Fruit fly (Drosophila melanogaster) whole organism, prepupa: Measurements from ENCODE around the gene CG7369.

Source experiments
- Eip93F ChIP-seq: fragments of 200-800 bp; sonication (Bioruptor generic); optimal IDR thresholded peaks from 2 replicates; lab custom pipeline; 2016; ENCODE audit warnings: missing biosample characterization, mild to moderate bottlenecking, missing genetic modification characterization
- pdm3 ChIP-seq: fragments of 200-800 bp; sonication (Bioruptor generic); optimal IDR thresholded peaks from 3 replicates; lab custom pipeline; 2016; ENCODE audit warnings: missing biosample characterization, missing genetic modification characterization

DNA sequence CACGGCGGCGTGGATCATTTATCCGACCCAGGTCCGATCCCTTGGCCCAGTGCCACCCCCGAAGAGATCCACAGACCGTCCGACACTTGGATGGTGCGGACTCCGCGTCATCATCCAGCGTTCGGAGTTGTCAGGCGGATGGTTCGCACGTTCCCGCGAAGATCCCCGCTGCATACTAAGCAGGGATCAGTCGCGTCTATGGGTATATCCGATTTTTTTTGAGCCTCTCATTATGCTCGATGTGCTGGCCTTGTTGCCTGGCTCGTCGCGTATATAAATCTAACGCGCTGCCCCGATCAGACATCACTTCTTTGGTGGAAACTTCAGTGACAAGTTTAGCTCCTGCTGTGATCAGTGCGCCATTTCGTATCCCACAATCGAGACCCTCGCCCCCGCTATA, 29.7 kb upstream of the CG7369 start, which contains the start of gene CG11370:
- TF ChIP-seq Eip93F, result no peak
- no peak for TF ChIP-seq pdm3
